Fruit fly (Drosophila melanogaster): Measurements from ENCODE around the gene Prp5.

DNA sequence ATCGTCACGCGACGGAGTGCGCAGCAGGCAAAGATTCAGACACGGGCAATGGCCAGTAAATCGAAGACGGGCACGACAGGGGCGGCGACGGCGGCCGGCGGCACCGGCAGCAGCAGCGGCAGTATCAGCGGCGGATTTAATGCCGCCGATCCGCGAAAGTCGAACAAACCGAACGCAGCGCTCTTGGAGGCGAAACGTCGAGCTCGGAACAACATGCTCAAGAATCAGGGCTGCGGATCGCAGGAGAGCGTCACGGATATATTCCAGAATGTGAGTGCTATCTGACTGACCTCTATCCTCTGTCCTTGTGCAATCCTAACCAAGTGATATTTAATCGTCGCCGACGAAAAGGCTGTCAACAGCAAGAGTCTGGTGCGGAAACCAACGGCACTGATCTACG is 10.0 kb upstream of the Prp5 start:
- TF ChIP-seq CTCF (optimal IDR thresholded peaks at IDR 0.05) (no peak), CG8478 (optimal IDR thresholded peaks at IDR 0.05) (no peak)

Data from S2 (cell line).